Worm (Caenorhabditis elegans): Measurements from ENCODE around the gene snu-66.

DNA sequence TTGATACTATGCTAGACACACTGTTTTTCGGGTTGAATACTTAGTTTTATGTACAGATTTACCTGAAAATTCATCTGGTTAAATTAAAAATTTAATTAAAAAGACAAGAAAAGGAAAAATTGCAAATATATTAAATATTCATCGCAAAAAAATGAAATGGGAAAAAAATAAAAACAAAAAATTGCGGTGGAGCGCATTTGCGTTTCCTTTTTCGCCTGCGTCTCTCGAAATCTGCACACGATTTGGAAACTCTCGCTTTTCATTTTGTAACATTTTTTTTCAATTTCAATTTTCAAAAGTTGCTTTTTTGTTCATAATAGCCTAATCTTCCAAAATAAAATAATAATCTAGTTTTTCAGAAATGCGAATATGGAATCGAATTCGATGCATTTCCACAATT is 12.2 kb upstream of the snu-66 start, which contains the start of the genes F19F10.11 and C50E3.5:
- TF ChIP-seq him-1 (tag; optimal IDR thresholded peaks at IDR 0.05) (no peak), W03F9.2 (tag; optimal IDR thresholded peaks at IDR 0.05) (peak; percentile 64), dao-5 (tag; optimal IDR thresholded peaks at IDR 0.05) (no peak)

All from whole organism, L4/young adult.